Worm (Caenorhabditis elegans) whole organism, young adult: ENCODE results near the gene trpp-6.

Source experiments
- F33H1.4 ChIP-seq: fragments of 200-800 bp; sonication (Bioruptor generic); IDR thresholded peaks from 2 replicates; pipeline ENCODE4 v1.3.6; 2022; ENCODE audit warnings: missing genetic modification reagents, missing genetic modification characterization, missing compliant biosample characterization
- F39B2.1 ChIP-seq: fragments of 200-800 bp; sonication (Bioruptor generic); IDR thresholded peaks from 2 replicates; pipeline ENCODE4 v1.3.6; 2022; ENCODE audit warnings: missing genetic modification reagents, missing genetic modification characterization, missing compliant biosample characterization
- F52B5.7 ChIP-seq: sonication (generic microtip); optimal IDR thresholded peaks from 2 replicates; lab custom pipeline; 2016; ENCODE audit warnings: mild to moderate bottlenecking, missing genetic modification characterization, missing compliant biosample characterization
- F55B11.4 ChIP-seq: sonication (generic microtip); optimal IDR thresholded peaks from 2 replicates; lab custom pipeline; 2016; ENCODE audit warnings: missing compliant biosample characterization, missing genetic modification characterization, borderline replicate concordance; ENCODE audit not compliant: insufficient read depth
- T26A5.8 ChIP-seq: sonication (generic microtip); optimal IDR thresholded peaks from 2 replicates; lab custom pipeline; 2016; ENCODE audit warnings: missing genetic modification characterization, missing compliant biosample characterization
- Y53G8AR.9 ChIP-seq: fragments of 200-800 bp; sonication (Bioruptor generic); conservative IDR thresholded peaks from 2 replicates; pipeline ENCODE4 v1.3.6; 2022; ENCODE audit warnings: missing genetic modification reagents, missing genetic modification characterization, missing compliant biosample characterization
- akir-1 ChIP-seq: fragments of 200-800 bp; sonication (Bioruptor generic); optimal IDR thresholded peaks from 2 replicates; lab custom pipeline; 2018; ENCODE audit warnings: mild to moderate bottlenecking, missing genetic modification characterization, moderate library complexity, missing compliant biosample characterization
- aptf-2 ChIP-seq: fragments of 200-800 bp; sonication (Bioruptor generic); conservative IDR thresholded peaks from 2 replicates; pipeline ENCODE4 v1.3.6; 2022; ENCODE audit warnings: missing genetic modification reagents, missing genetic modification characterization, missing compliant biosample characterization
- attf-3 ChIP-seq: fragments of 200-800 bp; sonication (Bioruptor generic); conservative IDR thresholded peaks from 2 replicates; pipeline ENCODE4 v1.3.6; 2022; ENCODE audit warnings: missing genetic modification reagents, missing genetic modification characterization, missing compliant biosample characterization
- attf-6 ChIP-seq: fragments of 200-800 bp; sonication (Bioruptor generic); IDR thresholded peaks from 2 replicates; pipeline ENCODE4 v1.3.6; 2022; ENCODE audit warnings: missing genetic modification reagents, missing genetic modification characterization, missing compliant biosample characterization
- bed-1 ChIP-seq: fragments of 200-800 bp; sonication (Bioruptor generic); IDR thresholded peaks from 2 replicates; pipeline ENCODE4 v1.3.6; 2022; ENCODE audit warnings: missing genetic modification reagents, missing genetic modification characterization, missing compliant biosample characterization
- bed-2 ChIP-seq: fragments of 200-800 bp; sonication (Bioruptor generic); IDR thresholded peaks from 2 replicates; pipeline ENCODE4 v1.3.6; 2022; ENCODE audit warnings: missing genetic modification reagents, missing genetic modification characterization, missing compliant biosample characterization
- ceh-100 ChIP-seq: fragments of 200-800 bp; sonication (Bioruptor generic); IDR thresholded peaks from 2 replicates; pipeline ENCODE4 v1.3.6; 2022; ENCODE audit warnings: missing genetic modification reagents, missing genetic modification characterization, missing compliant biosample characterization
- ceh-79 ChIP-seq: sonication (generic microtip); optimal IDR thresholded peaks from 2 replicates; lab custom pipeline; 2017; ENCODE audit warnings: mild to moderate bottlenecking, missing genetic modification characterization, missing compliant biosample characterization
- ceh-91 ChIP-seq: fragments of 200-800 bp; sonication (Bioruptor generic); IDR thresholded peaks from 2 replicates; pipeline ENCODE4 v1.3.6; 2022; ENCODE audit warnings: missing genetic modification reagents, missing genetic modification characterization, missing compliant biosample characterization
- efl-1 ChIP-seq: fragments of 150-350 bp; optimal IDR thresholded peaks from 2 replicates; lab custom pipeline; 2014; ENCODE audit warnings: missing biosample characterization, missing genetic modification reagents, missing genetic modification characterization
- egl-18 ChIP-seq: fragments of 200-800 bp; sonication (Bioruptor generic); IDR thresholded peaks from 2 replicates; pipeline ENCODE4 v1.3.6; 2022; ENCODE audit warnings: missing genetic modification reagents, missing genetic modification characterization, missing compliant biosample characterization
- egl-44 ChIP-seq: fragments of 200-800 bp; sonication (Bioruptor generic); IDR thresholded peaks from 2 replicates; pipeline ENCODE4 v1.3.6; 2022; ENCODE audit warnings: missing genetic modification reagents, missing genetic modification characterization, missing compliant biosample characterization
- egrh-3 ChIP-seq: fragments of 200-800 bp; sonication (Bioruptor generic); IDR thresholded peaks from 2 replicates; pipeline ENCODE4 v1.3.6; 2022; ENCODE audit warnings: missing genetic modification reagents, missing genetic modification characterization, missing compliant biosample characterization
- ets-4 ChIP-seq: fragments of 200-800 bp; sonication (Bioruptor generic); optimal IDR thresholded peaks from 2 replicates; lab custom pipeline; 2018; ENCODE audit warnings: mild to moderate bottlenecking, missing genetic modification characterization, missing compliant biosample characterization
- hmg-20 ChIP-seq: fragments of 200-800 bp; sonication (Bioruptor generic); IDR thresholded peaks from 2 replicates; pipeline ENCODE4 v1.3.6; 2022; ENCODE audit warnings: missing genetic modification reagents, missing genetic modification characterization, missing compliant biosample characterization
- hsf-1 ChIP-seq: fragments of 200-800 bp; sonication (Bioruptor generic); IDR thresholded peaks from 2 replicates; pipeline ENCODE4 v1.3.6; 2022; ENCODE audit warnings: missing genetic modification reagents, missing genetic modification characterization, missing compliant biosample characterization
- let-526 ChIP-seq: fragments of 200-800 bp; sonication (Bioruptor generic); IDR thresholded peaks from 2 replicates; pipeline ENCODE4 v1.3.6; 2022; ENCODE audit warnings: missing genetic modification reagents, missing genetic modification characterization, missing compliant biosample characterization
- madf-10 ChIP-seq: sonication (generic microtip); optimal IDR thresholded peaks from 2 replicates; lab custom pipeline; 2016; ENCODE audit warnings: mild to moderate bottlenecking, missing genetic modification characterization, missing compliant biosample characterization
- madf-3 ChIP-seq: fragments of 200-800 bp; sonication (Bioruptor generic); IDR thresholded peaks from 2 replicates; pipeline ENCODE4 v1.3.6; 2022; ENCODE audit warnings: missing genetic modification reagents, missing genetic modification characterization, missing compliant biosample characterization
- mcd-1 ChIP-seq: fragments of 200-800 bp; sonication (Bioruptor generic); IDR thresholded peaks from 2 replicates; pipeline ENCODE4 v1.3.6; 2022; ENCODE audit warnings: missing genetic modification reagents, missing genetic modification characterization, missing compliant biosample characterization
- nhr-80 ChIP-seq: sonication (generic microtip); optimal IDR thresholded peaks from 2 replicates; lab custom pipeline; 2016; ENCODE audit warnings: missing genetic modification characterization, missing compliant biosample characterization
- pbrm-1 ChIP-seq: fragments of 200-800 bp; sonication (Bioruptor generic); IDR thresholded peaks from 2 replicates; pipeline ENCODE4 v1.3.6; 2022; ENCODE audit warnings: missing genetic modification reagents, missing genetic modification characterization, missing compliant biosample characterization
- repo-1 ChIP-seq: sonication (generic microtip); optimal IDR thresholded peaks from 2 replicates; lab custom pipeline; 2017; ENCODE audit warnings: mild to moderate bottlenecking, missing genetic modification characterization, missing compliant biosample characterization
- rpc-1 ChIP-seq, 2 experiments: fragments of 150-350 bp in 1 of 2; sonication (generic microtip) in 1 of 2; optimal IDR thresholded peaks; 2 replicates each; lab custom pipeline; 2014 to 2018; ENCODE audit warnings: missing biosample characterization in 1 of 2, missing genetic modification characterization in 1 of 2, missing genetic modification reagents in 1 of 2, missing genotype in 1 of 2
- sdz-38 ChIP-seq: sonication (generic microtip); optimal IDR thresholded peaks from 2 replicates; lab custom pipeline; 2016; ENCODE audit warnings: missing genotype, missing genetic modification characterization, missing compliant biosample characterization
- sea-2 ChIP-seq: fragments of 200-800 bp; sonication (Bioruptor generic); IDR thresholded peaks from 2 replicates; pipeline ENCODE4 v1.3.6; 2022; ENCODE audit warnings: missing genetic modification characterization, missing compliant biosample characterization
- tlf-1 ChIP-seq: fragments of 200-800 bp; sonication (Bioruptor generic); optimal IDR thresholded peaks from 2 replicates; lab custom pipeline; 2018; ENCODE audit warnings: mild to moderate bottlenecking, missing genetic modification characterization, missing compliant biosample characterization
- unc-62 ChIP-seq: fragments of 150-350 bp; optimal IDR thresholded peaks from 2 replicates; lab custom pipeline; 2014; ENCODE audit warnings: missing biosample characterization, missing genetic modification reagents, missing genetic modification characterization
- ztf-6 ChIP-seq: fragments of 200-800 bp; sonication (Bioruptor generic); IDR thresholded peaks from 2 replicates; pipeline ENCODE4 v1.3.6; 2022; ENCODE audit warnings: missing genetic modification reagents, missing genetic modification characterization, missing compliant biosample characterization

Gene trpp-6

ce11 chrV:9958231-9958630 is 33.5 kb upstream of the trpp-6 start, which contains the start of gene anmt-3:
Gene anmt-3, minus strand, starts transcription at chrV:9958331.
- no peak for TF ChIP-seq F33H1.4 (GFP tag; lab: Robert Waterston, UW)
- TF ChIP-seq egrh-3 (GFP tag; lab: Robert Waterston, UW), result no peak

- no peak for TF ChIP-seq madf-3 (GFP tag; lab: Robert Waterston, UW)
- TF ChIP-seq ztf-6, result no peak
- no peak for TF ChIP-seq Y53G8AR.9 (GFP tag; lab: Robert Waterston, UW)
- TF ChIP-seq aptf-2, result no peak
- TF ChIP-seq nhr-80 (tag; lab: Kevin White, UChicago), result no peak
- no peak for TF ChIP-seq bed-1 (GFP tag; lab: Robert Waterston, UW)
- TF ChIP-seq sea-2 (GFP tag; lab: Robert Waterston, UW), result no peak
- no peak for TF ChIP-seq hsf-1 (GFP tag; lab: Robert Waterston, UW)
- no peak for TF ChIP-seq akir-1 (GFP tag; lab: Kevin White, UChicago)
- no peak for TF ChIP-seq hmg-20
- no peak for TF ChIP-seq ceh-79 (tag; lab: Kevin White, UChicago)
- TF ChIP-seq F52B5.7 (tag; lab: Kevin White, UChicago), result no peak
- TF ChIP-seq attf-3, result no peak
- TF ChIP-seq egl-44 (GFP tag; lab: Robert Waterston, UW), result no peak
- TF ChIP-seq F55B11.4 (tag; lab: Kevin White, UChicago), result no peak
- TF ChIP-seq mcd-1, result no peak
- no peak for TF ChIP-seq madf-10
- no peak for TF ChIP-seq repo-1
Measured at ce11 chrV:9958654-9959053, 33.0 kb upstream of the trpp-6 start.

- TF ChIP-seq pbrm-1 (GFP tag; lab: Robert Waterston, UW) (no peak), rpc-1 (optimal IDR thresholded peaks at IDR 0.05; lab: Kevin White, UChicago) (no peak), rpc-1 (tag; optimal IDR thresholded peaks at IDR 0.05; lab: Kevin White, UChicago) (no peak), unc-62 (no peak), bed-1 (GFP tag; lab: Robert Waterston, UW) (no peak), ceh-100 (no peak), T26A5.8 (no peak), ceh-91 (GFP tag; lab: Robert Waterston, UW) (no peak), ceh-79 (tag; lab: Kevin White, UChicago) (no peak), tlf-1 (GFP tag; lab: Kevin White, UChicago) (no peak), nhr-80 (tag; lab: Kevin White, UChicago) (no peak)
- TF ChIP-seq, all 124 proteins: peak for 0
Measured at ce11 chrV:9960376-9960775, 31.3 kb upstream of the trpp-6 start, which contains the start of gene T07C12.10. Gene T07C12.10, minus strand, starts transcription at chrV:9960476.

ce11 chrV:9962394-9962793 is 29.3 kb upstream of the trpp-6 start, which contains the start of gene madf-4:
Gene madf-4, minus strand, starts transcription at chrV:9962494.
- no peak for TF ChIP-seq ets-4
- no peak for TF ChIP-seq F39B2.1 (GFP tag; lab: Robert Waterston, UW)
- TF ChIP-seq sdz-38, result no peak
- TF ChIP-seq bed-2 (GFP tag; lab: Robert Waterston, UW), result no peak
- TF ChIP-seq let-526 (GFP tag; lab: Robert Waterston, UW), result no peak
- TF ChIP-seq efl-1 (GFP tag; lab: Kevin White, UChicago), result no peak
- TF ChIP-seq Y53G8AR.9 (GFP tag; lab: Robert Waterston, UW), result no peak
- TF ChIP-seq attf-6 (GFP tag; lab: Robert Waterston, UW), result no peak
- TF ChIP-seq egl-18, result no peak
- TF ChIP-seq, all 124 proteins: peak for 0
